Worm (Caenorhabditis elegans) whole organism, young adult: Measurements from ENCODE around the gene decr-1.1.

Source experiments
- F33H1.4 ChIP-seq: fragments of 200-800 bp; sonication (Bioruptor generic); IDR thresholded peaks from 2 replicates; pipeline ENCODE4 v1.3.6; 2022; ENCODE audit warnings: missing genetic modification reagents, missing genetic modification characterization, missing compliant biosample characterization
- F57A8.1 ChIP-seq: fragments of 200-800 bp; sonication (Bioruptor generic); optimal IDR thresholded peaks from 2 replicates; lab custom pipeline; 2018; ENCODE audit warnings: mild to moderate bottlenecking, missing genetic modification characterization, moderate library complexity, missing compliant biosample characterization
- T07F8.4 ChIP-seq: sonication (generic microtip); optimal IDR thresholded peaks from 2 replicates; lab custom pipeline; 2016; ENCODE audit warnings: mild to moderate bottlenecking, missing genetic modification characterization, moderate library complexity, missing compliant biosample characterization
- Y53F4B.3 ChIP-seq: fragments of 200-800 bp; sonication (Bioruptor generic); IDR thresholded peaks from 2 replicates; pipeline ENCODE4 v1.3.6; 2022; ENCODE audit warnings: missing genetic modification reagents, missing genetic modification characterization, missing compliant biosample characterization
- Y67H2A.10 ChIP-seq: fragments of 200-800 bp; sonication (Bioruptor generic); conservative IDR thresholded peaks from 2 replicates; pipeline ENCODE4 v1.3.6; 2022; ENCODE audit warnings: missing genetic modification reagents, missing genetic modification characterization, missing compliant biosample characterization
- aptf-2 ChIP-seq: fragments of 200-800 bp; sonication (Bioruptor generic); conservative IDR thresholded peaks from 2 replicates; pipeline ENCODE4 v1.3.6; 2022; ENCODE audit warnings: missing genetic modification reagents, missing genetic modification characterization, missing compliant biosample characterization
- aptf-3 ChIP-seq: fragments of 200-800 bp; sonication (Bioruptor generic); IDR thresholded peaks from 2 replicates; pipeline ENCODE4 v1.3.6; 2022; ENCODE audit warnings: missing genetic modification characterization, missing compliant biosample characterization
- atf-7 ChIP-seq: sonication (generic microtip); optimal IDR thresholded peaks from 2 replicates; lab custom pipeline; 2017; ENCODE audit warnings: mild to moderate bottlenecking, missing genetic modification characterization, missing compliant biosample characterization
- attf-5 ChIP-seq: fragments of 200-800 bp; sonication (Bioruptor generic); optimal IDR thresholded peaks from 2 replicates; lab custom pipeline; 2018; ENCODE audit warnings: mild to moderate bottlenecking, missing genetic modification characterization, missing compliant biosample characterization
- attf-6 ChIP-seq: fragments of 200-800 bp; sonication (Bioruptor generic); IDR thresholded peaks from 2 replicates; pipeline ENCODE4 v1.3.6; 2022; ENCODE audit warnings: missing genetic modification reagents, missing genetic modification characterization, missing compliant biosample characterization
- bed-2 ChIP-seq: fragments of 200-800 bp; sonication (Bioruptor generic); IDR thresholded peaks from 2 replicates; pipeline ENCODE4 v1.3.6; 2022; ENCODE audit warnings: missing genetic modification reagents, missing genetic modification characterization, missing compliant biosample characterization
- ccch-3 ChIP-seq: fragments of 200-800 bp; sonication (Bioruptor generic); optimal IDR thresholded peaks from 2 replicates; lab custom pipeline; 2018; ENCODE audit warnings: mild to moderate bottlenecking, missing genetic modification characterization, missing compliant biosample characterization
- chd-7 ChIP-seq: sonication (generic microtip); optimal IDR thresholded peaks from 2 replicates; lab custom pipeline; 2016; ENCODE audit warnings: mild to moderate bottlenecking, missing genetic modification characterization, moderate library complexity, missing compliant biosample characterization
- dox-1 ChIP-seq: fragments of 200-800 bp; sonication (Bioruptor generic); IDR thresholded peaks from 2 replicates; pipeline ENCODE4 v1.3.6; 2022; ENCODE audit warnings: missing genetic modification reagents, missing genetic modification characterization, missing compliant biosample characterization
- dpl-1 ChIP-seq: fragments of 150-350 bp; optimal IDR thresholded peaks from 2 replicates; lab custom pipeline; 2014; ENCODE audit warnings: missing biosample characterization, missing genetic modification reagents, missing genetic modification characterization
- efl-1 ChIP-seq: fragments of 150-350 bp; optimal IDR thresholded peaks from 2 replicates; lab custom pipeline; 2014; ENCODE audit warnings: missing biosample characterization, missing genetic modification reagents, missing genetic modification characterization
- egl-18 ChIP-seq: fragments of 200-800 bp; sonication (Bioruptor generic); IDR thresholded peaks from 2 replicates; pipeline ENCODE4 v1.3.6; 2022; ENCODE audit warnings: missing genetic modification reagents, missing genetic modification characterization, missing compliant biosample characterization
- egrh-3 ChIP-seq: fragments of 200-800 bp; sonication (Bioruptor generic); IDR thresholded peaks from 2 replicates; pipeline ENCODE4 v1.3.6; 2022; ENCODE audit warnings: missing genetic modification reagents, missing genetic modification characterization, missing compliant biosample characterization
- ets-4 ChIP-seq: fragments of 200-800 bp; sonication (Bioruptor generic); optimal IDR thresholded peaks from 2 replicates; lab custom pipeline; 2018; ENCODE audit warnings: mild to moderate bottlenecking, missing genetic modification characterization, missing compliant biosample characterization
- him-1 ChIP-seq: sonication (generic microtip); optimal IDR thresholded peaks from 2 replicates; lab custom pipeline; 2016; ENCODE audit warnings: missing genotype, missing genetic modification reagents, missing genetic modification characterization, missing compliant biosample characterization
- lag-1 ChIP-seq: fragments of 200-800 bp; sonication (Bioruptor generic); IDR thresholded peaks from 2 replicates; pipeline ENCODE4 v1.3.6; 2022; ENCODE audit warnings: missing genetic modification reagents, missing genetic modification characterization, missing compliant biosample characterization
- lin-54 ChIP-seq: fragments of 200-800 bp; sonication (Bioruptor generic); optimal IDR thresholded peaks from 2 replicates; lab custom pipeline; 2018; ENCODE audit warnings: mild to moderate bottlenecking, missing genetic modification characterization, missing compliant biosample characterization
- madf-3 ChIP-seq: fragments of 200-800 bp; sonication (Bioruptor generic); IDR thresholded peaks from 2 replicates; pipeline ENCODE4 v1.3.6; 2022; ENCODE audit warnings: missing genetic modification reagents, missing genetic modification characterization, missing compliant biosample characterization
- madf-6 ChIP-seq: fragments of 200-800 bp; sonication (Bioruptor generic); IDR thresholded peaks from 2 replicates; pipeline ENCODE4 v1.3.6; 2022; ENCODE audit warnings: missing genetic modification reagents, missing genetic modification characterization, missing compliant biosample characterization
- mes-4 ChIP-seq: sonication (generic microtip); optimal IDR thresholded peaks from 2 replicates; lab custom pipeline; 2016; ENCODE audit warnings: missing genotype, missing genetic modification characterization, missing compliant biosample characterization
- nfya-1 ChIP-seq: sonication (generic microtip); optimal IDR thresholded peaks from 2 replicates; lab custom pipeline; 2017; ENCODE audit warnings: antibody characterized with exemption, missing compliant biosample characterization, missing genetic modification characterization, borderline replicate concordance; ENCODE audit not compliant: insufficient read depth
- nhr-80 ChIP-seq: sonication (generic microtip); optimal IDR thresholded peaks from 2 replicates; lab custom pipeline; 2016; ENCODE audit warnings: missing genetic modification characterization, missing compliant biosample characterization
- nhr-90 ChIP-seq: sonication (generic microtip); optimal IDR thresholded peaks from 2 replicates; lab custom pipeline; 2016; ENCODE audit warnings: missing genotype, mild to moderate bottlenecking, missing genetic modification characterization, missing compliant biosample characterization
- rpc-1 ChIP-seq, 2 experiments: fragments of 150-350 bp in 1 of 2; sonication (generic microtip) in 1 of 2; optimal IDR thresholded peaks; 2 replicates each; lab custom pipeline; 2014 to 2018; ENCODE audit warnings: missing biosample characterization in 1 of 2, missing genetic modification characterization in 1 of 2, missing genetic modification reagents in 1 of 2, missing genotype in 1 of 2
- sea-2 ChIP-seq: fragments of 200-800 bp; sonication (Bioruptor generic); IDR thresholded peaks from 2 replicates; pipeline ENCODE4 v1.3.6; 2022; ENCODE audit warnings: missing genetic modification characterization, missing compliant biosample characterization
- snpc-1.3 ChIP-seq: sonication (generic microtip); optimal IDR thresholded peaks from 2 replicates; lab custom pipeline; 2017; ENCODE audit warnings: missing genetic modification characterization, mild to moderate bottlenecking, missing compliant biosample characterization, antibody characterized with exemption, moderate library complexity, missing genotype, missing genetic modification reagents; ENCODE audit not compliant: insufficient read depth
- snpc-3.4 ChIP-seq: sonication (generic microtip); optimal IDR thresholded peaks from 2 replicates; lab custom pipeline; 2017; ENCODE audit warnings: missing genetic modification characterization, mild to moderate bottlenecking, missing compliant biosample characterization, antibody characterized with exemption, moderate library complexity, missing genotype, missing genetic modification reagents
- snpc-4 ChIP-seq, 5 experiments: fragments of 150-350 bp in 1 of 5; sonication (generic microtip) in 4 of 5; optimal IDR thresholded peaks; 2 replicates each; lab custom pipeline; 2014 to 2018; ENCODE audit warnings: missing genetic modification characterization in 5 of 5, missing biosample characterization in 3 of 5, antibody characterized with exemption in 2 of 5, mild to moderate bottlenecking in 2 of 5, missing compliant biosample characterization in 2 of 5, missing genotype in 2 of 5, moderate library complexity in 2 of 5, missing genetic modification reagents in 1 of 5
- somi-1 ChIP-seq: fragments of 200-800 bp; sonication (Bioruptor generic); optimal IDR thresholded peaks from 2 replicates; lab custom pipeline; 2018; ENCODE audit warnings: mild to moderate bottlenecking, missing genetic modification characterization, missing compliant biosample characterization
- tlf-1 ChIP-seq: fragments of 200-800 bp; sonication (Bioruptor generic); optimal IDR thresholded peaks from 2 replicates; lab custom pipeline; 2018; ENCODE audit warnings: mild to moderate bottlenecking, missing genetic modification characterization, missing compliant biosample characterization
- unc-62 ChIP-seq: fragments of 150-350 bp; optimal IDR thresholded peaks from 2 replicates; lab custom pipeline; 2014; ENCODE audit warnings: missing biosample characterization, missing genetic modification reagents, missing genetic modification characterization
- zfh-2 ChIP-seq: fragments of 200-800 bp; sonication (Bioruptor generic); conservative IDR thresholded peaks from 2 replicates; pipeline ENCODE4 v1.3.6; 2022; ENCODE audit warnings: missing genetic modification reagents, missing genetic modification characterization, missing compliant biosample characterization
- ztf-25 ChIP-seq: fragments of 200-800 bp; sonication (Bioruptor generic); IDR thresholded peaks from 2 replicates; pipeline ENCODE4 v1.3.6; 2022; ENCODE audit warnings: missing genetic modification reagents, missing genetic modification characterization, missing compliant biosample characterization
- ztf-28 ChIP-seq: fragments of 200-800 bp; sonication (Bioruptor generic); IDR thresholded peaks from 2 replicates; pipeline ENCODE4 v1.3.6; 2022; ENCODE audit warnings: missing genetic modification reagents, missing genetic modification characterization, missing compliant biosample characterization

Gene decr-1.1

DNA sequence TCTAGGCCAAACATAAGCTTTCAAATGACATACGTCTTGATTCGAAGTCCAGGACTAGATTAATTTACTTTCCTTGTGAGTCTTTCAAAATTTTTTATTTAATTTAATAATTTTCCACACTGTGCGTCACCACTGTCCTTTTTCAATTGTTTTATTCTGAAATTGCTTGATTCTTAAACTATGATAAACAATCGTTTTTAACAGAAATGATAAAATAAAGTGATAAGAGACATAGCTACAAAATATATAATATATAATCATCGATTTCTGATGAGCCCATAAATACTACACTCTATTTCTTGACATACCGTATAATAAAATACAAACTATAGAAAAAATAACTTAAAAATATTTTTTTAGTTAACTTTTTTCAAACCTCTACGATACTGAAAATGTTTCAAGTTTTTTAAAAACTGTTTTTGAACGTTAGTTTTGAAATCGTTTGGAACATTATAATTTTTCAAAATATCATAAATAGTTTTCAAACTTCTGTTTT, 13.2 kb upstream of the decr-1.1 start, which contains the start of gene nas-24:
Gene nas-24 (plus strand): TSS at position 446 of the 496 bp plus-strand sequence.
- no peak for TF ChIP-seq bed-2 (GFP tag; lab: Robert Waterston, UW)
- no peak for TF ChIP-seq egl-18 (GFP tag; lab: Robert Waterston, UW)
- no peak for TF ChIP-seq tlf-1 (GFP tag; lab: Kevin White, UChicago)
- TF ChIP-seq egrh-3 (GFP tag; lab: Robert Waterston, UW) = no peak
- TF ChIP-seq F57A8.1 (GFP tag; lab: Kevin White, UChicago) = no peak
- no peak for TF ChIP-seq zfh-2 (GFP tag; lab: Robert Waterston, UW)

DNA sequence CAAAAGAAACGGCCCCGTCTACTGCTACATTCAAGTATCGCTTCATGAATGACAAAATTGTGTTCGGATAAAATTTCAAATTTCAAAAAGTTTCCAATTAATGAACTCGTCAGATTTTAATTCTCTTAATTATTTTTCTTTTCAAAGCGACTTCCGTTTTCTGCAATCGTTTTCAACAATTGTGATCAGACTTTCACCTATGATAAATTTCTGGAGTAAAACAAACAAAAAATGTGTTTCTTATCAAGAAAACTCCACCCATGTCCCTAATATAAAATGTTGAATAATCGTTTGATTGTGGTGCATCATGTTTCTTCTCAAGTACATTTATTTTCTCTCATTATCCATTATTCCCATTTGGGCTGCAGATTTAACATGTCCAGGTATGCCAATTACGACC, 11.0 kb upstream of the decr-1.1 start, which contains the start of gene F20G2.5:
Gene F20G2.5 (plus strand): TSS at position 301 of the 400 bp plus-strand sequence.
- TF ChIP-seq bed-2 (GFP tag; lab: Robert Waterston, UW) (no peak), efl-1 (GFP tag; lab: Kevin White, UChicago) (no peak), attf-6 (GFP tag; lab: Robert Waterston, UW) (no peak), nfya-1 (tag; lab: Kevin White, UChicago) (no peak), ztf-25 (GFP tag; lab: Robert Waterston, UW) (no peak), rpc-1 (optimal IDR thresholded peaks at IDR 0.05; lab: Kevin White, UChicago) (no peak), rpc-1 (tag; optimal IDR thresholded peaks at IDR 0.05; lab: Kevin White, UChicago) (no peak), unc-62 (GFP tag; lab: Kevin White, UChicago) (no peak), ccch-3 (GFP tag; lab: Kevin White, UChicago) (no peak)

DNA sequence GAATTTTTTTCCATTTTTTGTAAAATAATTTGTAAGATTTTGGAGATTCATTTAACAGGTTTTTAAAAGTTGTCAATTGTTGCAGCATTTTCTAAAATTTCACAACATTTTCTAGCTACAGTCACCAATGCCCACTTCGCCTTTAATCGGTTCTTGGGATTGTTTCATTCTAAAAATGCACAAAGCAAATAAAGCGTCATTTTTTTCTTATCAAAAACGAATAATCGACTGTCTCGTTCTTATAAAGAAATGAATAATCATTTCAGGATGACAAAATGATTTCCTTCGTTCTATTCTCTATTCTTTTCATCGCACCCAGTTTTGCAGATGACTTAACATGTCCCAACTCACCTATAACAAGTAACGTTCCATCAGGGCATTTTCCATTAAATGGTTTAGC, 6.7 kb upstream of the decr-1.1 start, which contains the start of gene F53C11.1:
Gene F53C11.1 (plus strand): TSS at position 268 of the 400 bp plus-strand sequence.
- TF ChIP-seq him-1 (no peak), mes-4 (tag; lab: Kevin White, UChicago) (no peak), chd-7 (tag; lab: Kevin White, UChicago) (no peak), nhr-80 (tag; lab: Kevin White, UChicago) (peak; percentile 46)

DNA sequence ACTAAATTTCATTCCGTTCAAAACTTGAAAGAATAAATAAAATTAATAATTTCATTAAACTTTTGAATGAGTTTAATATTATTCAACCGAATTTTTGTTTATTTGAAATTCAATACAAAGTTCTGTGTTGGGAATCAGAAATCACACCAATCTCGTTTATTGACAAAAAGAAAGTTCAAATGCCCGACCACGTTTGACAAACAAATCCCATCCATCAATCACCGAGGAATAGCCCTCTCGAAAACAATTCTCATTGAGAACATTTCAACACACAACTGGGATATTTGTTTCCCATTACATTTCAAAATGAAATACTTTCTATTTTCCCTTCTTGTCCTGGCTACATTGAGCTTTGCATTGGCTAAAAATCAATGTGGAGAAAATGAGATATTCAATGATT, 4.3 kb upstream of the decr-1.1 start, which contains the start of gene F53C11.9:
Gene F53C11.9 (plus strand): TSS at position 159 of the 400 bp plus-strand sequence.
- no peak for TF ChIP-seq dpl-1
- TF ChIP-seq F33H1.4 (GFP tag; lab: Robert Waterston, UW) = no peak
- no peak for TF ChIP-seq lin-54 (GFP tag; lab: Kevin White, UChicago)
- no peak for TF ChIP-seq madf-3 (GFP tag; lab: Robert Waterston, UW)
- no peak for TF ChIP-seq aptf-3
- no peak for TF ChIP-seq madf-6 (GFP tag; lab: Robert Waterston, UW)

DNA sequence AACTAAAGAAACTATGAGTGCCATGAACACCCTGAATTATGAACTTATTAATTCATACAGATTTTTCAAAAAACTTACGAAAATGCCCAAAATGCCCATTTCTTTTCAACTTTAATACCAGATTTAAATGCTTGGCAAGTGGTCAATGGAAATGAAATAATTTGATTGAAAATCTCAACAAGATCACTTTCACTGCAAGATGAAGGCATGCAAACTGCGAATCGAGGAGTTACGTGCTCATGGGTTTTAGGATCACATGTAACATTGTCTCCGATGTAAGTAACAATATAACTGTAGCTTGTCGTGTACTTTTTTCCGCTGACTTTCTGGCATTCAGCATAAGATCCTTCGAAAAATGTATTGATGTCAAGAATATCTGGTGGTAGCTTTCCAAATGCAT, 1.3 kb upstream of the decr-1.1 start:
- TF ChIP-seq ets-4 (GFP tag; lab: Kevin White, UChicago) = no peak
- no peak for TF ChIP-seq Y53F4B.3 (GFP tag; lab: Robert Waterston, UW)
- TF ChIP-seq T07F8.4 (tag; lab: Kevin White, UChicago) = no peak

DNA sequence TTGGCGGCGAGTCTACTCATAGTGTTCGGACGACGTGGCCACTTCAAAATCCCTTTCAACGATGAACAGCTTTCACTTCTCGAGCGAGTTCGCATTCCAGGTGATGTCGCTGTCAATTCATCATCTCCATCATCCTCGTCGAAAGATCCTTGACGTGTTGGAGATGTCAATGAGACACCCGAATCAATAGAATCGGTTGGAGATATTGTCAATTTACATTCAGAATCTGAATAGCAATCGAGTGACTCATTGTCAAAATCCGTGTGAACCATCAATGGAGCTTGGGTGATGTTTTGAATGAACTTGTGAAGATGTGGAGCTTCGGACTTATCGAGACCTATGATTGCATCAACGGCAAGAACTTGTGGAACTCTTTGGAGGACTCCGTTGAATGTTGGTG, 3.6 kb downstream of the decr-1.1 start:
- no peak for TF ChIP-seq attf-5 (GFP tag; lab: Kevin White, UChicago)
- TF ChIP-seq nhr-90 = no peak
- TF ChIP-seq snpc-1.3 (tag; lab: Kevin White, UChicago) = no peak
- no peak for TF ChIP-seq ztf-28
- TF ChIP-seq somi-1 (GFP tag; lab: Kevin White, UChicago) = no peak
- no peak for TF ChIP-seq sea-2 (GFP tag; lab: Robert Waterston, UW)
- no peak for TF ChIP-seq snpc-3.4
- TF ChIP-seq aptf-2 (GFP tag; lab: Robert Waterston, UW) = no peak
- TF ChIP-seq atf-7 (tag; lab: Kevin White, UChicago) = no peak
- TF ChIP-seq dox-1 = no peak
- TF ChIP-seq egrh-3 (GFP tag; lab: Robert Waterston, UW) = no peak
- TF ChIP-seq snpc-4 (GFP tag; optimal IDR thresholded peaks at IDR 0.05; lab: Kevin White, UChicago) = no peak
- TF ChIP-seq snpc-4 (tag; optimal IDR thresholded peaks at IDR 0.05; lab: Kevin White, UChicago) = no peak
- TF ChIP-seq lag-1 = no peak
- no peak for TF ChIP-seq Y53F4B.3 (GFP tag; lab: Robert Waterston, UW)
- TF ChIP-seq dpl-1 = no peak
- no peak for TF ChIP-seq Y67H2A.10 (GFP tag; lab: Robert Waterston, UW)
